Worm (Caenorhabditis elegans) whole organism, L4 larva: ENCODE data around the gene B0546.3.
"Not testable (repeated sequence)": the region's sequence is repeated elsewhere in the genome, so short reads cannot be mapped to it uniquely, and the experiment has no call there.

Source experiments
- R02D3.7 ChIP-seq: fragments of 150-350 bp; sonication (generic microtip); optimal IDR thresholded peaks from 3 replicates; lab custom pipeline; 2014; ENCODE audit warnings: missing biosample characterization, missing genetic modification characterization
- T26A8.4 ChIP-seq: fragments of 200-800 bp; sonication (Bioruptor generic); IDR thresholded peaks from 2 replicates; pipeline ENCODE4 v1.3.6; 2022; ENCODE audit warnings: missing genetic modification characterization, missing compliant biosample characterization
- Y105C5A.15 ChIP-seq: fragments of 200-800 bp; sonication (Bioruptor generic); IDR thresholded peaks from 2 replicates; pipeline ENCODE4 v1.3.6; 2022; ENCODE audit warnings: missing genetic modification characterization, missing compliant biosample characterization
- aha-1 ChIP-seq: fragments of 150-350 bp; peaks from one replicate; lab custom pipeline; 2014; ENCODE audit warnings: missing biosample characterization, missing genetic modification characterization
- ceh-28 ChIP-seq: fragments of 150-350 bp; optimal IDR thresholded peaks from 2 replicates; lab custom pipeline; 2014; ENCODE audit warnings: missing biosample characterization, missing genetic modification reagents, missing genetic modification characterization
- ceh-32 ChIP-seq: sonication (generic microtip); optimal IDR thresholded peaks from 2 replicates; lab custom pipeline; 2016; ENCODE audit warnings: mild to moderate bottlenecking, missing genetic modification characterization, missing compliant biosample characterization; ENCODE audit not compliant: poor library complexity
- ceh-82 ChIP-seq: sonication (generic microtip); optimal IDR thresholded peaks from 2 replicates; lab custom pipeline; 2017; ENCODE audit warnings: missing biosample characterization, missing genetic modification characterization
- cey-2 ChIP-seq: sonication (generic microtip); optimal IDR thresholded peaks from 3 replicates; lab custom pipeline; 2017; ENCODE audit warnings: missing genetic modification characterization, mild to moderate bottlenecking, missing compliant biosample characterization, antibody characterized with exemption, borderline replicate concordance; ENCODE audit not compliant: insufficient read depth
- daf-16 ChIP-seq, 3 experiments: sonication (generic microtip); optimal IDR thresholded peaks; 2 replicates each; lab custom pipeline; 2016 to 2017; ENCODE audit warnings: missing genetic modification characterization in 3 of 3, missing genetic modification reagents in 3 of 3, mild to moderate bottlenecking in 2 of 3, missing compliant biosample characterization in 2 of 3, missing biosample characterization in 1 of 3, moderate library complexity in 1 of 3
- daf-8 ChIP-seq: fragments of 200-800 bp; sonication (Bioruptor generic); IDR thresholded peaks from 2 replicates; pipeline ENCODE4 v1.3.6; 2022; ENCODE audit warnings: missing genetic modification characterization, missing compliant biosample characterization
- duxl-1 ChIP-seq: sonication (generic microtip); optimal IDR thresholded peaks from 2 replicates; lab custom pipeline; 2016; ENCODE audit warnings: mild to moderate bottlenecking, missing genetic modification characterization, moderate library complexity, missing compliant biosample characterization; ENCODE audit not compliant: poor library complexity
- egl-27 ChIP-seq: sonication (generic microtip); optimal IDR thresholded peaks from 3 replicates; lab custom pipeline; 2017; ENCODE audit warnings: missing biosample characterization, missing genetic modification reagents, missing genetic modification characterization
- fos-1 ChIP-seq: fragments of 150-350 bp; optimal IDR thresholded peaks from 2 replicates; lab custom pipeline; 2014; ENCODE audit warnings: missing biosample characterization, missing genetic modification characterization
- hlh-30 ChIP-seq: sonication (generic microtip); optimal IDR thresholded peaks from 2 replicates; lab custom pipeline; 2017; ENCODE audit warnings: antibody characterized with exemption, mild to moderate bottlenecking, missing genetic modification characterization, missing compliant biosample characterization; ENCODE audit not compliant: insufficient read depth
- jun-1 ChIP-seq: fragments of 150-350 bp; optimal IDR thresholded peaks from 2 replicates; lab custom pipeline; 2014; ENCODE audit warnings: missing biosample characterization, missing genetic modification reagents, missing genetic modification characterization
- lim-7 ChIP-seq: fragments of 200-800 bp; sonication (Bioruptor generic); IDR thresholded peaks from 2 replicates; pipeline ENCODE4 v1.3.6; 2022; ENCODE audit warnings: missing genetic modification characterization, missing compliant biosample characterization
- lin-1 ChIP-seq: fragments of 200-800 bp; sonication (Bioruptor generic); IDR thresholded peaks from 2 replicates; pipeline ENCODE4 v1.3.6; 2022; ENCODE audit warnings: missing genetic modification reagents, missing genetic modification characterization, missing compliant biosample characterization
- lin-38 ChIP-seq: fragments of 200-800 bp; sonication (Bioruptor generic); IDR thresholded peaks from 2 replicates; pipeline ENCODE4 v1.3.6; 2022; ENCODE audit warnings: missing genetic modification reagents, missing genetic modification characterization, missing compliant biosample characterization
- madf-9 ChIP-seq: fragments of 200-800 bp; sonication (Bioruptor generic); conservative IDR thresholded peaks from 2 replicates; pipeline ENCODE4 v1.3.6; 2022; ENCODE audit warnings: missing genetic modification reagents, missing genetic modification characterization, missing compliant biosample characterization
- nhr-11 ChIP-seq: fragments of 150-350 bp; optimal IDR thresholded peaks from 2 replicates; lab custom pipeline; 2014; ENCODE audit warnings: missing biosample characterization, missing genetic modification characterization
- nhr-111 ChIP-seq: fragments of 200-800 bp; sonication (Bioruptor generic); optimal IDR thresholded peaks from 2 replicates; lab custom pipeline; 2018; ENCODE audit warnings: mild to moderate bottlenecking, missing genetic modification characterization, missing compliant biosample characterization
- nhr-28 ChIP-seq: fragments of 150-350 bp; optimal IDR thresholded peaks from 2 replicates; lab custom pipeline; 2014; ENCODE audit warnings: missing biosample characterization, missing genetic modification characterization
- nhr-41 ChIP-seq: fragments of 200-800 bp; sonication (Bioruptor generic); IDR thresholded peaks from 2 replicates; pipeline ENCODE4 v1.3.6; 2022; ENCODE audit warnings: missing genetic modification reagents, missing genetic modification characterization, missing compliant biosample characterization
- nhr-48 ChIP-seq: sonication (generic microtip); optimal IDR thresholded peaks from 2 replicates; lab custom pipeline; 2016; ENCODE audit warnings: mild to moderate bottlenecking, missing genetic modification characterization, missing compliant biosample characterization
- pha-4 ChIP-seq, 2 experiments: fragments of 150-350 bp in 1 of 2; fragments of 200-800 bp in 1 of 2; sonication (Bioruptor generic) in 1 of 2; IDR thresholded peaks in 1 of 2; optimal IDR thresholded peaks in 1 of 2; 2 replicates each; pipeline versions ENCODE4 v1.3.6 to Lab custom; 2014 to 2022; ENCODE audit warnings: missing genetic modification characterization in 2 of 2, missing genetic modification reagents in 2 of 2, missing biosample characterization in 1 of 2, missing compliant biosample characterization in 1 of 2
- php-3 ChIP-seq: fragments of 200-800 bp; sonication (Bioruptor generic); IDR thresholded peaks from 2 replicates; pipeline ENCODE4 v1.3.6; 2022; ENCODE audit warnings: missing genetic modification reagents, missing genetic modification characterization, missing compliant biosample characterization
- pqm-1 ChIP-seq: sonication (generic microtip); optimal IDR thresholded peaks from 2 replicates; lab custom pipeline; 2017; ENCODE audit warnings: missing biosample characterization, missing genetic modification characterization
- saeg-2 ChIP-seq: fragments of 200-800 bp; sonication (Bioruptor generic); IDR thresholded peaks from 2 replicates; pipeline ENCODE4 v1.3.6; 2022; ENCODE audit warnings: missing genetic modification reagents, missing genetic modification characterization, missing compliant biosample characterization
- sdz-12 ChIP-seq: fragments of 200-800 bp; sonication (Bioruptor generic); optimal IDR thresholded peaks from 2 replicates; lab custom pipeline; 2018; ENCODE audit warnings: mild to moderate bottlenecking, missing genetic modification characterization, missing compliant biosample characterization
- snpc-1.2 ChIP-seq: fragments of 200-800 bp; sonication (Bioruptor generic); IDR thresholded peaks from 2 replicates; pipeline ENCODE4 v1.3.6; 2022; ENCODE audit warnings: missing genetic modification reagents, missing genetic modification characterization, missing compliant biosample characterization
- spr-1 ChIP-seq: sonication (generic microtip); optimal IDR thresholded peaks from 2 replicates; lab custom pipeline; 2016; ENCODE audit warnings: mild to moderate bottlenecking, missing genetic modification characterization, missing compliant biosample characterization
- spr-3 ChIP-seq: fragments of 200-800 bp; sonication (Bioruptor generic); optimal IDR thresholded peaks from 2 replicates; lab custom pipeline; 2018; ENCODE audit warnings: mild to moderate bottlenecking, missing genetic modification characterization, missing compliant biosample characterization
- unc-39 ChIP-seq: sonication (generic microtip); optimal IDR thresholded peaks from 2 replicates; lab custom pipeline; 2017; ENCODE audit warnings: missing biosample characterization, missing genetic modification characterization
- unc-62 ChIP-seq, 3 experiments: fragments of 150-350 bp in 1 of 3; sonication (generic microtip); optimal IDR thresholded peaks in 2 of 3; peaks in 1 of 3; 1 replicate in 1 of 3; 2 replicates in 2 of 3; lab custom pipeline; 2014 to 2017; ENCODE audit warnings: missing biosample characterization in 3 of 3, missing genetic modification characterization in 3 of 3, missing genetic modification reagents in 3 of 3, missing genotype in 1 of 3
- zfp-3 ChIP-seq: fragments of 200-800 bp; sonication (Bioruptor generic); conservative IDR thresholded peaks from 2 replicates; pipeline ENCODE4 v1.3.6; 2022; ENCODE audit warnings: missing genetic modification reagents, missing genetic modification characterization, missing compliant biosample characterization
- zip-11 ChIP-seq: fragments of 200-800 bp; sonication (Bioruptor generic); IDR thresholded peaks from 2 replicates; pipeline ENCODE4 v1.3.6; 2022; ENCODE audit warnings: missing genetic modification characterization, missing compliant biosample characterization

The B0546.3 gene

DNA sequence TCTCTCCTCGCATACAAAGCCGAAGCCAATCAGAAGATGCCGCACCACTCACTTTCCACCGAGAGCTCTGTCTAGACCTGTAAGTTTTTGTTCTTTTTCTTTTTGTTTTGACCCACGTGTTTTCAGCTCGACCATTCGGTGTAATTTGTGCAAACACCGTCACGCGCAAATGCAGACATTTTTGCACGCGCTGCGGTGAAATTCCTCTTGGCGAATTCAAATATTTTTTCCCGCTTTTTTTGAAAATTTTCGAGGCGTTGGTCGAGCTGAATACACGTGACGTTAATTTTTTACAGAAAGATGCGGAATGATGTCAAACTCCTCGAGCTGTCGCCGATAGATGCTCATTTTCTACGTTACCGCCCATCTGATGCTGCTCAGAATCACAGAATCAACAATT lies 11.4 kb upstream of the B0546.3 start, which contains the start of gene C04C3.4:
TSS of gene C04C3.4 (plus strand) at position 301 of the 400 bp plus-strand sequence.
- not testable (repeated sequence) for TF ChIP-seq zip-11, saeg-2, nhr-41 (GFP tag; lab: Robert Waterston, UW)
- TF ChIP-seq, all 104 proteins: peak for 0; not testable (repeated sequence) for 104

DNA sequence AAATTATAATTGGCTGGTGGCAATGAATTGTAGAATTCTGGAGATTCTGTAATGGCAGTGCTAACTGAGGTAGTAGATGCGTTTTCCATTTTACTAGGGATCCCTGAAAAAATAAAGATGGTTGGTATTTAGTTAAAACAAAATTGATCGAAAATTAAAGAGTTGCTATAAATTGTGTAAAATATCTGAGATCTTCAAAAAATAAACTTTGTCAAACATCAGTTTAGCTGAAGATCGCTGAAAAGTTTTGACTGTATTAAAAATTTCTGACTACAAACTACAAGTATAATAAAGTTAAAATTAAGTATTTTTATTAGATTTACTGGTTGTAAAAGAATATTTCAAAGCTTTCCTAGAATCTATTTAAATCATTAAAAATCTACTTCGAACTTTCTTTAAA lies 7.4 kb upstream of the B0546.3 start, which contains the start of gene B0546.5:
TSS of gene B0546.5 (minus strand) at position 101 of the 400 bp plus-strand sequence.
- not testable (repeated sequence) for TF ChIP-seq ceh-32; lin-1 (GFP tag; lab: Robert Waterston, UW); nhr-28 (tag; lab: Kevin White, UChicago)

DNA sequence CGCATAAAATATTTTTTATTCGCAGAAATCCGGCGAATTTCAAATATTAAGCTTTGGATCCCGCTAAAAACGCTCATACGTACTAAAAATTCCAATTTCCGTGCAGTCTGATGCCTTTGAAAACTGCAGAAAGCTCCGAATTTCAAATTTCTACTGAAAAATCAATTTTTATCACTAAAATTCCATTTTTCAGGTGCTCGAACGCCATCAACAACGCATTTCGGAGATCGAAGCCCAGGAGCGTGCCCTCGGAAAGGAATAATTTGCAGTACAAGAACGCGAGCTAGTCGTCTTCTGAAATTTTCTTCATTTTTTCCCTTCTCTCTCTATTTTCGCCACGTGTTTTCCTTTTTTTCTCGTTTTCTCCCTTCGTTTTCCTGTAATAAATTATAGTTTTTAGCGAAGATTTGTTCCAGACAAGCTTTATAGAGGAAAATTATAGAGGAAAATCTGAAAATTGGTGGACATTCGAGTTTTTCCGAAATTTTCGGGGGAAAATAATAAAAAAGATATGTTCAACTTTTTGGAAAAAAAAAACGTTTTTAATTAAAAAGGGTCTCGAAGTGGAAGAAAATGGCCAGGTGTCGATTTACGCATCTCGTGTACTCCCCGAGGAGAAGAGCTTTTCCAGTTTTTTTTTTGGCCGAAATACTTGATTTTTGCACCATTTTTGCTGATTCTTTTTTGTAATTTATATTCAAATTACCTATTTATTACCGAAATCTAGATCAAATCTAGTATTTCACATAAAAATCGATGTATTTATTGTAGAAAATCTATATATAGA lies 4.1 kb upstream of the B0546.3 start:
- TF ChIP-seq nhr-48 (tag; lab: Kevin White, UChicago) (no peak), jun-1 (tag; lab: Kevin White, UChicago) (no peak), pha-4 (GFP tag; IDR thresholded peaks at IDR 0.05; lab: Robert Waterston, UW) (no peak), pha-4 (tag; optimal IDR thresholded peaks at IDR 0.05; lab: Kevin White, UChicago) (no peak), nhr-11 (tag; lab: Kevin White, UChicago) (no peak), daf-16 (GFP tag; optimal IDR thresholded peaks at IDR 0.05; lab: Kevin White, UChicago) (no peak), daf-16 (tag; optimal IDR thresholded peaks at IDR 0.05; lab: Kevin White, UChicago) (peak; percentile 26), duxl-1 (tag; lab: Kevin White, UChicago) (no peak), lim-7 (GFP tag; lab: Robert Waterston, UW) (no peak), snpc-1.2 (no peak), zfp-3 (GFP tag; lab: Robert Waterston, UW) (0 out of 2 replicates have a peak, but pooled peaks have one; percentile 50), ceh-28 (tag; lab: Kevin White, UChicago) (no peak), ceh-32 (no peak), spr-1 (tag; lab: Kevin White, UChicago) (no peak), cey-2 (tag; lab: Kevin White, UChicago) (no peak), Y105C5A.15 (GFP tag; lab: Robert Waterston, UW) (no peak), fos-1 (tag; lab: Kevin White, UChicago) (no peak), egl-27 (no peak), T26A8.4 (GFP tag; lab: Robert Waterston, UW) (no peak), spr-3 (GFP tag; lab: Kevin White, UChicago) (no peak), aha-1 (peak; percentile 93), sdz-12 (GFP tag; lab: Kevin White, UChicago) (no peak), pqm-1 (tag; lab: Kevin White, UChicago) (no peak), R02D3.7 (tag; lab: Kevin White, UChicago) (peak; percentile 22), nhr-111 (GFP tag; lab: Kevin White, UChicago) (no peak), daf-8 (GFP tag; lab: Robert Waterston, UW) (no peak), unc-39 (tag; lab: Kevin White, UChicago) (no peak), madf-9 (no peak), hlh-30 (tag; lab: Kevin White, UChicago) (no peak), ceh-82 (no peak), lin-38 (GFP tag; lab: Robert Waterston, UW) (peak; percentile 32; the same call in 1 of the 2 replicates), php-3 (GFP tag; lab: Robert Waterston, UW) (no peak), unc-62 (GFP tag; optimal IDR thresholded peaks at IDR 0.05 in 1 of 2; lab: Kevin White, UChicago) (peak in 1 of 2 experiments; percentile 92), unc-62 (tag; optimal IDR thresholded peaks at IDR 0.05; lab: Kevin White, UChicago) (no peak)
